Fruit fly (Drosophila melanogaster) whole organism, pupa: ENCODE measurements around the gene ND-39.

Experiments
- CG10348 ChIP-seq: fragments of 200-800 bp; sonication (Bioruptor generic); IDR thresholded peaks from 2 replicates; pipeline ENCODE4 v1.3.6; 2022; ENCODE audit warnings: missing biosample characterization, missing genetic modification characterization
- CG12605 ChIP-seq: fragments of 200-800 bp; sonication (Bioruptor generic); IDR thresholded peaks from 2 replicates; pipeline ENCODE4 v1.3.6; 2022; ENCODE audit warnings: missing biosample characterization, missing genetic modification characterization
- CG13204 ChIP-seq: fragments of 200-800 bp; sonication (Bioruptor generic); optimal IDR thresholded peaks from 2 replicates; lab custom pipeline; 2018; ENCODE audit warnings: missing biosample characterization, mild to moderate bottlenecking, missing genetic modification characterization, moderate library complexity
- CG14655 ChIP-seq: fragments of 200-800 bp; sonication (Bioruptor generic); optimal IDR thresholded peaks from 3 replicates; lab custom pipeline; 2017; ENCODE audit warnings: mild to moderate bottlenecking, missing biosample characterization, missing genetic modification reagents, missing genetic modification characterization
- CG15710 ChIP-seq: fragments of 200-800 bp; sonication (Bioruptor generic); optimal IDR thresholded peaks from 2 replicates; lab custom pipeline; 2018; ENCODE audit warnings: missing biosample characterization, mild to moderate bottlenecking, missing genetic modification characterization, moderate library complexity
- CG17806 ChIP-seq: fragments of 200-800 bp; sonication (Bioruptor generic); optimal IDR thresholded peaks from 2 replicates; lab custom pipeline; 2018; ENCODE audit warnings: missing biosample characterization, mild to moderate bottlenecking, missing genetic modification characterization, moderate library complexity
- CG32121 ChIP-seq: fragments of 200-800 bp; sonication (Bioruptor generic); IDR thresholded peaks from 2 replicates; pipeline ENCODE4 v1.3.6; 2022; ENCODE audit warnings: missing biosample characterization, missing genetic modification characterization
- CG34367 ChIP-seq: fragments of 200-800 bp; sonication (Bioruptor generic); optimal IDR thresholded peaks from 2 replicates; lab custom pipeline; 2018; ENCODE audit warnings: missing biosample characterization, mild to moderate bottlenecking, missing genetic modification characterization
- CG4496 ChIP-seq: fragments of 200-800 bp; sonication (Bioruptor generic); IDR thresholded peaks from 3 replicates; pipeline ENCODE4 v1.3.6; 2022; ENCODE audit warnings: missing biosample characterization, missing genetic modification characterization
- CG8159 ChIP-seq: fragments of 200-800 bp; sonication (Bioruptor generic); optimal IDR thresholded peaks from 3 replicates; lab custom pipeline; 2018; ENCODE audit warnings: missing biosample characterization, mild to moderate bottlenecking, missing genetic modification characterization, moderate library complexity
- CG8301 ChIP-seq: fragments of 200-800 bp; sonication (Bioruptor generic); optimal IDR thresholded peaks from 2 replicates; lab custom pipeline; 2018; ENCODE audit warnings: missing biosample characterization, mild to moderate bottlenecking, missing genetic modification characterization
- CG9948 ChIP-seq: fragments of 200-800 bp; sonication (Bioruptor generic); optimal IDR thresholded peaks from 2 replicates; lab custom pipeline; 2018; ENCODE audit warnings: missing biosample characterization, mild to moderate bottlenecking, missing genetic modification characterization, moderate library complexity
- D1 ChIP-seq: fragments of 200-800 bp; sonication (Bioruptor generic); optimal IDR thresholded peaks from 2 replicates; lab custom pipeline; 2018; ENCODE audit warnings: missing biosample characterization, mild to moderate bottlenecking, missing genetic modification characterization, moderate library complexity
- EcR ChIP-seq: fragments of 200-800 bp; sonication (Bioruptor generic); optimal IDR thresholded peaks from 3 replicates; lab custom pipeline; 2019; ENCODE audit warnings: missing biosample characterization, missing genetic modification characterization, mild to moderate bottlenecking, moderate library complexity, missing genetic modification reagents
- Ets98B ChIP-seq: fragments of 200-800 bp; sonication (Bioruptor generic); IDR thresholded peaks from 2 replicates; pipeline ENCODE4 v1.3.6; 2022; ENCODE audit warnings: missing biosample characterization, missing genetic modification characterization
- Pif1A ChIP-seq: fragments of 200-800 bp; sonication (Bioruptor generic); optimal IDR thresholded peaks from 3 replicates; lab custom pipeline; 2016; ENCODE audit warnings: missing biosample characterization, missing genetic modification characterization
- Pif1B ChIP-seq: fragments of 200-800 bp; sonication (Bioruptor generic); optimal IDR thresholded peaks from 3 replicates; lab custom pipeline; 2016; ENCODE audit warnings: missing biosample characterization, missing genetic modification characterization
- Snoo ChIP-seq: fragments of 200-800 bp; sonication (Bioruptor generic); optimal IDR thresholded peaks from 3 replicates; lab custom pipeline; 2017; ENCODE audit warnings: missing biosample characterization, mild to moderate bottlenecking, missing genetic modification characterization, inconsistent platforms
- fd96Ca ChIP-seq: fragments of 200-800 bp; sonication (Bioruptor generic); IDR thresholded peaks from 3 replicates; pipeline ENCODE4 v1.3.6; 2022; ENCODE audit warnings: missing biosample characterization, missing genetic modification characterization
- gl ChIP-seq: fragments of 200-800 bp; sonication (Bioruptor generic); optimal IDR thresholded peaks from 2 replicates; lab custom pipeline; 2018; ENCODE audit warnings: missing biosample characterization, mild to moderate bottlenecking, missing genetic modification characterization
- rn ChIP-seq: fragments of 200-800 bp; sonication (Bioruptor generic); IDR thresholded peaks from 2 replicates; pipeline ENCODE4 v1.3.6; 2022; ENCODE audit warnings: missing biosample characterization, missing genetic modification characterization

ND-39 gene

dm6 chr3L:20509121-20509934, 17.4 kb downstream of the ND-39 start:
- TF ChIP-seq fd96Ca (GFP tag; lab: Robert Waterston, UW) (0 out of 3 replicates have a peak, but pooled peaks have one; percentile 19), Snoo (tag; lab: Kevin White, UChicago) (peak; percentile 74), CG13204 (GFP tag; lab: Kevin White, UChicago) (peak; percentile 45), D1 (tag; lab: Kevin White, UChicago) (peak; percentile 63), CG10348 (no peak), Pif1B (GFP tag; lab: Kevin White, UChicago) (peak; percentile 74), CG14655 (GFP tag; lab: Kevin White, UChicago) (peak; percentile 90), CG12605 (no peak), CG8301 (tag; lab: Kevin White, UChicago) (peak; percentile 81), EcR (GFP tag; lab: Kevin White, UChicago) (peak; percentile 1), CG32121 (GFP tag; lab: Robert Waterston, UW) (no peak), CG15710 (peak; percentile 77), gl (no peak), rn (no peak), Ets98B (GFP tag; lab: Robert Waterston, UW) (peak; percentile 44; the same call in 1 of the 2 replicates), Pif1A (GFP tag; lab: Kevin White, UChicago) (peak; percentile 77), CG9948 (tag; lab: Kevin White, UChicago) (peak; percentile 76), CG4496 (GFP tag; lab: Robert Waterston, UW) (no peak), CG17806 (tag; lab: Kevin White, UChicago) (peak; percentile 65), CG8159 (tag; lab: Kevin White, UChicago) (peak; percentile 85), CG34367 (tag; lab: Kevin White, UChicago) (peak; percentile 63)

dm6 chr3L:20511499-20512108, 19.7 kb downstream of the ND-39 start:
- TF ChIP-seq EcR (GFP tag; lab: Kevin White, UChicago) (peak; percentile 86), Pif1B (GFP tag; lab: Kevin White, UChicago) (no peak), CG13204 (GFP tag; lab: Kevin White, UChicago) (peak; percentile 20), CG17806 (tag; lab: Kevin White, UChicago) (no peak)

- TF ChIP-seq Snoo (tag; lab: Kevin White, UChicago) (no peak), CG13204 (GFP tag; lab: Kevin White, UChicago) (no peak), D1 (tag; lab: Kevin White, UChicago) (no peak), fd96Ca (GFP tag; lab: Robert Waterston, UW) (no peak), CG8301 (tag; lab: Kevin White, UChicago) (no peak), Pif1A (GFP tag; lab: Kevin White, UChicago) (no peak), CG10348 (no peak), CG17806 (tag; lab: Kevin White, UChicago) (no peak), CG12605 (no peak)
These were observed 22.2 kb downstream of the ND-39 start for dm6 chr3L:20514101-20514500.

dm6 chr3L:20516519-20517178, 24.8 kb downstream of the ND-39 start:
- no peak for TF ChIP-seq D1 (tag; lab: Kevin White, UChicago)
- peak; percentile 46 for TF ChIP-seq CG34367 (tag; lab: Kevin White, UChicago)
- peak; percentile 48 for TF ChIP-seq CG17806 (tag; lab: Kevin White, UChicago)
- TF ChIP-seq CG8301 (tag; lab: Kevin White, UChicago), result peak; percentile 18
- peak; percentile 56 for TF ChIP-seq CG15710
- TF ChIP-seq CG4496 (GFP tag; lab: Robert Waterston, UW), result 0 out of 3 replicates have a peak, but pooled peaks have one; percentile 39
- peak; percentile 52 for TF ChIP-seq CG14655 (GFP tag; lab: Kevin White, UChicago)
- no peak; the same call in 1 of the 2 replicates for TF ChIP-seq CG12605
- peak; percentile 61 for TF ChIP-seq CG8159 (tag; lab: Kevin White, UChicago)
- peak; percentile 23 for TF ChIP-seq Snoo (tag; lab: Kevin White, UChicago)
- peak; percentile 13 for TF ChIP-seq CG9948 (tag; lab: Kevin White, UChicago)
- TF ChIP-seq Ets98B (GFP tag; lab: Robert Waterston, UW), result peak; percentile 36
- TF ChIP-seq Pif1A (GFP tag; lab: Kevin White, UChicago), result peak; percentile 8
- TF ChIP-seq gl, result no peak

dm6 chr3L:20517179-20517834, 25.4 kb downstream of the ND-39 start:
- TF ChIP-seq CG8301 (tag; lab: Kevin White, UChicago), result no peak
- peak; percentile 98 for TF ChIP-seq EcR (GFP tag; lab: Kevin White, UChicago)
